Worm (Caenorhabditis elegans) whole organism, early embryonic: ENCODE data around the gene C06H2.7.

Source experiments
- ama-1 ChIP-seq: fragments of 150-350 bp; optimal IDR thresholded peaks from 2 replicates; lab custom pipeline; 2014
- flt-1 ChIP-seq: fragments of 200-800 bp; sonication (Bioruptor generic); IDR thresholded peaks from 2 replicates; pipeline ENCODE4 v1.3.6; 2022; ENCODE audit warnings: missing genetic modification characterization, missing compliant biosample characterization
- hnd-1 ChIP-seq: sonication (generic microtip); optimal IDR thresholded peaks from 2 replicates; lab custom pipeline; 2016; ENCODE audit warnings: missing genetic modification characterization, missing compliant biosample characterization
- sea-1 ChIP-seq: fragments of 200-800 bp; sonication (Bioruptor generic); conservative IDR thresholded peaks from 2 replicates; pipeline ENCODE4 v1.3.6; 2022; ENCODE audit warnings: missing genetic modification characterization, missing compliant biosample characterization

- no peak for TF ChIP-seq sea-1 (GFP tag; lab: Robert Waterston, UW)
- TF ChIP-seq ama-1, result no peak
- no peak for TF ChIP-seq hnd-1 (tag; lab: Kevin White, UChicago)
- no peak for TF ChIP-seq flt-1
Observed at ce11 chrV:11182925-11183324, 38.3 kb upstream of the C06H2.7 start, which contains the start of gene cnc-10.
